Fruit fly (Drosophila melanogaster): ENCODE results near the gene beat-VII.

beat-VII gene

DNA sequence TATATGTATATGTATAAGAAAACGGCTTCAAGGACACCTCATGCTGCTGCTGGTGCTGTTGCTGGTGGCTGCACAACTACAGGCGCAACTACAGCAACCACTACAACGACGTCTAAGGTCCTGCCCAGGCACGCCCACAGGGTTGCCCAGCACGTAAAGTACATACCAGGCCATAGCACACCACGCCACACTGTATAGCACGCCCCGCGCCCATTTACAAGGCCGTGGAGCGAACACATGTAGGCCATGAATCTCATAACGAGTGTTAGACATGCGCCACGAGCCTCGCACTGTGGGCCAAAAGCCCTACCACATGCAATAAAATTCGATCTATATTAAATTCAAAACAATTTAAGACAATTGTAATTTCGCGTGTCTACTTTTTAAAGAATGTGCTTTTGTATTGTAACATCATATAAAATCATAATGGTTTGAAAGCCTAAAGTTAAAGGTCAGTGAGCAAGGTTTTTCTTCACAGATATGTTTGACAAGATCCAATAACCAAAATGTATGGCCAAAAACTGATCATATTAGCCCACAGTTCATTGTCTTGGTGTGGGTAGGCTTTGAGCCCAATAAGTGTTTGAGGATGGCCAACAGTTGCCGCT lies 10.1 kb downstream of the beat-VII start:
- TF ChIP-seq CG2678 (tag; optimal IDR thresholded peaks at IDR 0.05) (peak; percentile 66), CG15514 (GFP tag; optimal IDR thresholded peaks at IDR 0.05) (no peak), Hr51 (GFP tag; optimal IDR thresholded peaks at IDR 0.05) (peak in 1 of 2 experiments; percentile 26), Dbx (GFP tag; IDR thresholded peaks at IDR 0.05) (0 out of 3 replicates have a peak, but pooled peaks have one; percentile 30), pum (GFP tag; optimal IDR thresholded peaks at IDR 0.05) (no peak), CG7556 (GFP tag; optimal IDR thresholded peaks at IDR 0.05) (peak; percentile 55), CG10543 (GFP tag; optimal IDR thresholded peaks at IDR 0.05) (peak; percentile 14), pnt (GFP tag; optimal IDR thresholded peaks at IDR 0.05) (no peak), gem (tag; optimal IDR thresholded peaks at IDR 0.05) (peak; percentile 41), CG1832 (GFP tag; optimal IDR thresholded peaks at IDR 0.05) (no peak), Ptx1 (GFP tag; IDR thresholded peaks at IDR 0.05) (peak; percentile 13; the same call in 1 of the 2 replicates), Spps (tag; optimal IDR thresholded peaks at IDR 0.05) (no peak), dm (GFP tag; optimal IDR thresholded peaks at IDR 0.05) (no peak), Fer1 (GFP tag; optimal IDR thresholded peaks at IDR 0.05) (peak; percentile 63), Sox100B (GFP tag; optimal IDR thresholded peaks at IDR 0.05) (peak; percentile 13), CG2712 (tag; optimal IDR thresholded peaks at IDR 0.05) (no peak), Med (GFP tag) (peak; percentile 80), da (GFP tag; optimal IDR thresholded peaks at IDR 0.05) (no peak), yki (optimal IDR thresholded peaks at IDR 0.05) (no peak), Hmr (GFP tag; optimal IDR thresholded peaks at IDR 0.05) (peak; percentile 53), Adf1 (GFP tag; IDR thresholded peaks at IDR 0.05) (no peak), zfh2 (GFP tag; optimal IDR thresholded peaks at IDR 0.05) (no peak), amos (GFP tag; IDR thresholded peaks at IDR 0.05; ENCODE audit: partially characterized antibody) (no peak), Sry-δ (GFP tag; optimal IDR thresholded peaks at IDR 0.05) (no peak), CG6654 (GFP tag; optimal IDR thresholded peaks at IDR 0.05) (no peak), grau (tag; optimal IDR thresholded peaks at IDR 0.05) (peak; percentile 33), sens (GFP tag) (peak; percentile 68), ATbp (GFP tag; optimal IDR thresholded peaks at IDR 0.05) (no peak), CG9817 (tag; optimal IDR thresholded peaks at IDR 0.05) (peak; percentile 6), Hr39 (optimal IDR thresholded peaks at IDR 0.05) (no peak), fd3F (GFP tag; optimal IDR thresholded peaks at IDR 0.05) (no peak), CG2120 (GFP tag; optimal IDR thresholded peaks at IDR 0.05) (peak; percentile 29), CG17361 (GFP tag; IDR thresholded peaks at IDR 0.05) (no peak), Taf1 (GFP tag; IDR thresholded peaks at IDR 0.05) (no peak), CG3281 (GFP tag; optimal IDR thresholded peaks at IDR 0.05) (peak; percentile 53), CG12299 (tag; optimal IDR thresholded peaks at IDR 0.05) (no peak), lab (GFP tag; optimal IDR thresholded peaks at IDR 0.05) (peak; percentile 60), CG4404 (GFP tag; IDR thresholded peaks at IDR 0.05) (no peak), nom (GFP tag; optimal IDR thresholded peaks at IDR 0.05) (no peak), Blimp-1 (GFP tag; optimal IDR thresholded peaks at IDR 0.05) (no peak), Deaf1 (tag; optimal IDR thresholded peaks at IDR 0.05) (peak; percentile 6), MTF-1 (GFP tag; optimal IDR thresholded peaks at IDR 0.05; ENCODE audit: borderline replicate concordance) (no peak), cwo (GFP tag; optimal IDR thresholded peaks at IDR 0.05) (peak; percentile 40), Lim3 (GFP tag; IDR thresholded peaks at IDR 0.05) (no peak), mirr (GFP tag; optimal IDR thresholded peaks at IDR 0.05) (peak; percentile 37), CG15011 (GFP tag; optimal IDR thresholded peaks at IDR 0.05) (no peak), CG17829 (tag; optimal IDR thresholded peaks at IDR 0.05) (no peak), Meics (GFP tag; optimal IDR thresholded peaks at IDR 0.05) (peak; percentile 59), CG32772 (GFP tag; IDR thresholded peaks at IDR 0.05) (no peak), CG32532 (GFP tag; IDR thresholded peaks at IDR 0.05) (no peak)
